Fruit fly (Drosophila melanogaster): ENCODE measurements around the gene CG43392.

CG43392 gene

DNA sequence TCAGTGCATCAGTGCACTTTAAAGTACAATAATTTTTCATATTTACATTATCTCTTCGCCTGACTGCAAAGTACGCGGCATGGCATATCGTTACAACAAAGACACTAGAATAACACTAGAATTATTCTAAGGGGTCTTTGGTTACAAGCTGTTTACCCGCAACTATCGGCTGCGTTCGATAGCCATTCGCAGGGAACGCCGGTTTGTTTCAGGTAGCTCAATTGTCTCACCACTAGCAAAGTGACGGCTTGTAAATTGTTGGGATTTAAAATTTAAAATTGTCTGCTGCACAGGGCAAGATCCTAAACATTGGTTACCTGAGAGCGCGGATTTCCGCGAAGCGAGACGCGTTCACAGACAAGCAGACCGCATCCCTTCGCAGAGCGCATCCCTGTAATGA is 36.1 kb upstream of the CG43392 start, which contains the start of gene CG14561 (continued):
- no peak for TF ChIP-seq CG10147 (GFP tag; optimal IDR thresholded peaks at IDR 0.05)
- TF ChIP-seq Dek (tag; optimal IDR thresholded peaks at IDR 0.05), result no peak
- peak; percentile 31 for TF ChIP-seq CoRest (tag; optimal IDR thresholded peaks at IDR 0.05)
- TF ChIP-seq dimm (GFP tag; IDR thresholded peaks at IDR 0.05), result no peak
- no peak for TF ChIP-seq CG12219 (GFP tag; optimal IDR thresholded peaks at IDR 0.05)
- peak; percentile 17 for TF ChIP-seq nmo (GFP tag; optimal IDR thresholded peaks at IDR 0.05)
- TF ChIP-seq az2 (GFP tag; optimal IDR thresholded peaks at IDR 0.05), result no peak
- TF ChIP-seq CG13296 (GFP tag; optimal IDR thresholded peaks at IDR 0.05), result no peak
- peak in 1 of 2 experiments; percentile 24 for TF ChIP-seq dpn (GFP tag; optimal IDR thresholded peaks at IDR 0.05)
- peak; percentile 34; the same call in 2 of the 3 replicates for TF ChIP-seq ci (GFP tag; IDR thresholded peaks at IDR 0.05)
- TF ChIP-seq CG11723 (GFP tag; optimal IDR thresholded peaks at IDR 0.05), result no peak
- TF ChIP-seq aop (GFP tag; IDR thresholded peaks at IDR 0.05), result no peak
- TF ChIP-seq Bgb (GFP tag; IDR thresholded peaks at IDR 0.05; ENCODE audit: partially characterized antibody), result peak; percentile 97
- no peak for TF ChIP-seq CG17385 (GFP tag; optimal IDR thresholded peaks at IDR 0.05)
- TF ChIP-seq p53 (GFP tag; optimal IDR thresholded peaks at IDR 0.05), result peak; percentile 2
- no peak for TF ChIP-seq CG7745 (tag; optimal IDR thresholded peaks at IDR 0.05)
- peak; percentile 14; the same call in 1 of the 2 replicates for TF ChIP-seq Xrp1 (GFP tag; IDR thresholded peaks at IDR 0.05)
- TF ChIP-seq CTCF (GFP tag; optimal IDR thresholded peaks at IDR 0.05), result peak; percentile 48
- peak; percentile 40 for TF ChIP-seq mam (GFP tag; optimal IDR thresholded peaks at IDR 0.05)
- TF ChIP-seq dmrt11E (tag; optimal IDR thresholded peaks at IDR 0.05), result no peak
- no peak for TF ChIP-seq ranshi (GFP tag; IDR thresholded peaks at IDR 0.05)
- TF ChIP-seq CG13775 (GFP tag; optimal IDR thresholded peaks at IDR 0.05), result no peak
- TF ChIP-seq CG7357 (GFP tag; IDR thresholded peaks at IDR 0.05), result no peak
- TF ChIP-seq tx (GFP tag; optimal IDR thresholded peaks at IDR 0.05), result no peak
- no peak for TF ChIP-seq onecut (GFP tag; IDR thresholded peaks at IDR 0.05)
- no peak for TF ChIP-seq CG6175 (GFP tag; IDR thresholded peaks at IDR 0.05)
- no peak for TF ChIP-seq TFAM (GFP tag; optimal IDR thresholded peaks at IDR 0.05)
- TF ChIP-seq HLH4C (GFP tag; IDR thresholded peaks at IDR 0.05; ENCODE audit: partially characterized antibody), result peak; percentile 89
- TF ChIP-seq CG7556 (GFP tag; optimal IDR thresholded peaks at IDR 0.05), result no peak
- TF ChIP-seq CG12659 (GFP tag; optimal IDR thresholded peaks at IDR 0.05), result peak; percentile 54
- TF ChIP-seq Mes4 (GFP tag; optimal IDR thresholded peaks at IDR 0.05), result no peak
- TF ChIP-seq Meics (GFP tag; optimal IDR thresholded peaks at IDR 0.05), result peak; percentile 81
- TF ChIP-seq yki (optimal IDR thresholded peaks at IDR 0.05), result peak; percentile 3
- TF ChIP-seq shn (GFP tag; optimal IDR thresholded peaks at IDR 0.05), result peak; percentile 29
- peak; percentile 16 for TF ChIP-seq Max (GFP tag; optimal IDR thresholded peaks at IDR 0.05)
- TF ChIP-seq ash1 (GFP tag; optimal IDR thresholded peaks at IDR 0.05), result no peak
- TF ChIP-seq CG11093 (GFP tag; IDR thresholded peaks at IDR 0.05), result no peak
- TF ChIP-seq CHES-1-like (GFP tag; optimal IDR thresholded peaks at IDR 0.05), result peak; percentile 4
- no peak for TF ChIP-seq CG18619 (GFP tag; optimal IDR thresholded peaks at IDR 0.05)
- peak; percentile 59 for TF ChIP-seq CG17186 (GFP tag; optimal IDR thresholded peaks at IDR 0.05)
- TF ChIP-seq ap (GFP tag; IDR thresholded peaks at IDR 0.05), result no peak
- no peak for TF ChIP-seq CG2889 (GFP tag; IDR thresholded peaks at IDR 0.05)
- TF ChIP-seq CG31388 (GFP tag; optimal IDR thresholded peaks at IDR 0.05), result no peak
- TF ChIP-seq Med (GFP tag), result peak; percentile 86
- TF ChIP-seq wek (GFP tag; optimal IDR thresholded peaks at IDR 0.05), result no peak
- TF ChIP-seq tll (GFP tag; optimal IDR thresholded peaks at IDR 0.05), result peak in 1 of 2 experiments; percentile 36
- TF ChIP-seq Rfx (GFP tag; IDR thresholded peaks at IDR 0.05), result peak; percentile 64
- TF ChIP-seq CG5180 (GFP tag; optimal IDR thresholded peaks at IDR 0.05), result no peak
- no peak for TF ChIP-seq hth (optimal IDR thresholded peaks at IDR 0.05)
- peak; percentile 9 for TF ChIP-seq Chrac-16 (GFP tag; optimal IDR thresholded peaks at IDR 0.05)
- TF ChIP-seq exex (tag; optimal IDR thresholded peaks at IDR 0.05), result no peak
- peak; percentile 51 for TF ChIP-seq Dref (GFP tag; IDR thresholded peaks at IDR 0.05)
- TF ChIP-seq chn (GFP tag; optimal IDR thresholded peaks at IDR 0.05), result no peak

Measured in whole organism, embryonic.